Fruit fly (Drosophila melanogaster): ENCODE data around the gene CG17754.

dm6 chrX:9255964-9256520 lies 5.8 kb downstream of the CG17754 start, which contains the start of gene ric8a:
- TF ChIP-seq Myc (optimal IDR thresholded peaks at IDR 0.05) (no peak), ttk (optimal IDR thresholded peaks at IDR 0.05) (no peak), insv (optimal IDR thresholded peaks at IDR 0.05) (no peak), Sin3A (optimal IDR thresholded peaks at IDR 0.05) (no peak), h (optimal IDR thresholded peaks at IDR 0.05) (no peak)

Measured in Kc167 (cell line).